Fruit fly (Drosophila melanogaster): ENCODE results near the gene Nup153.

DNA sequence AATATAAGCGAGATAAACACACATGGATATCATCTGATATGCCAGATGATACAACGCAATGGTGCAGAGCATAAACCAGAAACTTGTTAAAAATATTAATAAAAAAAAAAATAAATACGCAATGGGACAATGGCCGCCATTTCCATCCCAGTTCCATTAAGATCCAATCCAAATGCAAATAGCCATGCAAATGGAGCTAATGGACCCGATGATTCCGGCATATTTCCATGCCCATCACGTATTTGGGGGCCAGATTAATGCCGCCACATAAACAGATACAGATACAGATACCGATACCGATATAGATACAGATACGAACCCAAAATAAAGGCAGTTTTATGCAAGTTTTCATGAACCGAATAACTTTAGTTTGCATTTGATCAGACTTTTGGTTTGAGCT lies 24.5 kb downstream of the Nup153 start:
- TF ChIP-seq Blimp-1 (GFP tag; optimal IDR thresholded peaks at IDR 0.05): no peak
- no peak for TF ChIP-seq Gug (GFP tag; IDR thresholded peaks at IDR 0.05)
- no peak for TF ChIP-seq topi (GFP tag; optimal IDR thresholded peaks at IDR 0.05)
- no peak for TF ChIP-seq OdsH (GFP tag; optimal IDR thresholded peaks at IDR 0.05)
- TF ChIP-seq fd59A (GFP tag; optimal IDR thresholded peaks at IDR 0.05): no peak
